Worm (Caenorhabditis elegans): Measurements from ENCODE around the gene aqp-1.

- TF ChIP-seq tab-1 (GFP tag; IDR thresholded peaks at IDR 0.05) (no peak), ztf-23 (GFP tag; IDR thresholded peaks at IDR 0.05) (no peak), flt-1 (GFP tag; IDR thresholded peaks at IDR 0.05) (no peak), med-1 (GFP tag; optimal IDR thresholded peaks at IDR 0.05; ENCODE audit: insufficient read depth) (no peak), cog-1 (tag; optimal IDR thresholded peaks at IDR 0.05) (no peak)
Measured at ce11 chrII:7207649-7208048, 30.5 kb downstream of the aqp-1 start.
